Fruit fly (Drosophila melanogaster) whole organism, embryonic: Measurements from ENCODE around the gene CG10324.

ENCODE experiments used
- Bgb ChIP-seq: fragments of 200-800 bp; sonication (Bioruptor generic); IDR thresholded peaks from 2 replicates; pipeline ENCODE4 v1.3.6; 2022; ENCODE audit warnings: missing biosample characterization, missing genetic modification characterization; ENCODE audit not compliant: partially characterized antibody
- BtbVII ChIP-seq: fragments of 200-800 bp; sonication (Bioruptor generic); optimal IDR thresholded peaks from 3 replicates; lab custom pipeline; 2017; ENCODE audit warnings: missing biosample characterization, mild to moderate bottlenecking, missing genetic modification characterization
- CG10543 ChIP-seq: fragments of 200-800 bp; sonication (Bioruptor generic); optimal IDR thresholded peaks from 3 replicates; lab custom pipeline; 2017; ENCODE audit warnings: missing biosample characterization, mild to moderate bottlenecking, missing genetic modification characterization, moderate library complexity
- CG11398 ChIP-seq: fragments of 200-800 bp; sonication (Bioruptor generic); optimal IDR thresholded peaks from 2 replicates; lab custom pipeline; 2016; ENCODE audit warnings: missing biosample characterization, missing genetic modification characterization
- CG15011 ChIP-seq: fragments of 200-800 bp; sonication (Bioruptor generic); optimal IDR thresholded peaks from 3 replicates; lab custom pipeline; 2018; ENCODE audit warnings: missing biosample characterization, mild to moderate bottlenecking, missing genetic modification characterization
- CG16815 ChIP-seq: fragments of 200-800 bp; sonication (Bioruptor generic); optimal IDR thresholded peaks from 3 replicates; lab custom pipeline; 2017; ENCODE audit warnings: missing biosample characterization, mild to moderate bottlenecking, missing genetic modification characterization
- CG17328 ChIP-seq: fragments of 200-800 bp; sonication (Bioruptor generic); IDR thresholded peaks from 2 replicates; pipeline ENCODE4 v1.3.6; 2022; ENCODE audit warnings: missing biosample characterization, missing genetic modification characterization
- CG17385 ChIP-seq: fragments of 200-800 bp; sonication (Bioruptor generic); optimal IDR thresholded peaks from 3 replicates; lab custom pipeline; 2018; ENCODE audit warnings: missing biosample characterization, mild to moderate bottlenecking, missing genetic modification characterization
- CG2202 ChIP-seq: fragments of 200-800 bp; sonication (Bioruptor generic); optimal IDR thresholded peaks from 2 replicates; lab custom pipeline; 2018; ENCODE audit warnings: missing biosample characterization, mild to moderate bottlenecking, missing genetic modification characterization
- CG30403 ChIP-seq: fragments of 200-800 bp; sonication (Bioruptor generic); optimal IDR thresholded peaks from 3 replicates; lab custom pipeline; 2016; ENCODE audit warnings: missing biosample characterization, missing genetic modification characterization
- CG31224 ChIP-seq: fragments of 200-800 bp; sonication (Bioruptor generic); IDR thresholded peaks from 2 replicates; pipeline ENCODE4 v1.3.6; 2022; ENCODE audit warnings: missing biosample characterization, missing genetic modification characterization
- CG33213 ChIP-seq: fragments of 200-800 bp; sonication (Bioruptor generic); optimal IDR thresholded peaks from 3 replicates; lab custom pipeline; 2016; ENCODE audit warnings: missing biosample characterization, missing genetic modification characterization
- CG4328 ChIP-seq: fragments of 200-800 bp; sonication (Bioruptor generic); optimal IDR thresholded peaks from 3 replicates; lab custom pipeline; 2017; ENCODE audit warnings: missing biosample characterization, missing genetic modification reagents, missing genetic modification characterization
- CG6854 ChIP-seq: fragments of 200-800 bp; sonication (Bioruptor generic); optimal IDR thresholded peaks from 3 replicates; lab custom pipeline; 2017; ENCODE audit warnings: missing biosample characterization, mild to moderate bottlenecking, missing genetic modification characterization
- CG7987 ChIP-seq: fragments of 200-800 bp; sonication (Bioruptor generic); optimal IDR thresholded peaks from 2 replicates; lab custom pipeline; 2018; ENCODE audit warnings: missing biosample characterization, mild to moderate bottlenecking, missing genetic modification characterization, moderate library complexity
- CG8765 ChIP-seq: fragments of 200-800 bp; sonication (Bioruptor generic); IDR thresholded peaks from 2 replicates; pipeline ENCODE4 v1.3.6; 2022; ENCODE audit warnings: missing biosample characterization, missing genetic modification characterization
- CG9215 ChIP-seq: fragments of 200-800 bp; sonication (Bioruptor generic); IDR thresholded peaks from 2 replicates; pipeline ENCODE4 v1.3.6; 2022; ENCODE audit warnings: missing biosample characterization, missing genetic modification characterization
- Chrac-16 ChIP-seq: fragments of 200-800 bp; sonication (Bioruptor generic); optimal IDR thresholded peaks from 3 replicates; lab custom pipeline; 2016; ENCODE audit warnings: missing biosample characterization, missing genetic modification characterization
- Dfd ChIP-seq, 2 experiments: fragments of >200 bp; optimal IDR thresholded peaks; 2 replicates each; lab custom pipeline; 2017; ENCODE audit warnings: missing biosample characterization in 2 of 2, missing genetic modification characterization in 2 of 2
- Drgx ChIP-seq: fragments of 200-800 bp; sonication (Bioruptor generic); IDR thresholded peaks from 2 replicates; pipeline ENCODE4 v1.3.6; 2022; ENCODE audit warnings: missing biosample characterization, missing genetic modification characterization
- HLH54F ChIP-seq: fragments of 200-800 bp; sonication (Bioruptor generic); optimal IDR thresholded peaks from 3 replicates; lab custom pipeline; 2016; ENCODE audit warnings: missing biosample characterization, missing genetic modification characterization
- Hmr ChIP-seq: fragments of 200-800 bp; sonication (Bioruptor generic); optimal IDR thresholded peaks from 3 replicates; lab custom pipeline; 2017; ENCODE audit warnings: mild to moderate bottlenecking, missing biosample characterization, missing genetic modification reagents, missing genetic modification characterization
- NK7.1 ChIP-seq: fragments of 200-800 bp; sonication (Bioruptor generic); optimal IDR thresholded peaks from 3 replicates; lab custom pipeline; 2016; ENCODE audit warnings: missing biosample characterization, missing genetic modification characterization
- Nf-YA ChIP-seq: fragments of 200-800 bp; sonication (Bioruptor generic); IDR thresholded peaks from 2 replicates; pipeline ENCODE4 v1.3.6; 2022; ENCODE audit warnings: missing biosample characterization, missing genetic modification characterization
- Oli ChIP-seq: fragments of 200-800 bp; sonication (Bioruptor generic); optimal IDR thresholded peaks from 2 replicates; lab custom pipeline; 2018; ENCODE audit warnings: missing biosample characterization, mild to moderate bottlenecking, missing genetic modification characterization, moderate library complexity
- Poxn ChIP-seq: fragments of 200-800 bp; sonication (Bioruptor generic); IDR thresholded peaks from 2 replicates; pipeline ENCODE4 v1.3.6; 2022; ENCODE audit warnings: missing biosample characterization, missing genetic modification characterization
- ab ChIP-seq: fragments of 200-800 bp; sonication (Bioruptor generic); optimal IDR thresholded peaks from 2 replicates; lab custom pipeline; 2016; ENCODE audit warnings: missing biosample characterization, missing genetic modification characterization
- ash1 ChIP-seq: fragments of 200-800 bp; sonication (Bioruptor generic); optimal IDR thresholded peaks from 2 replicates; lab custom pipeline; 2018; ENCODE audit warnings: missing biosample characterization, mild to moderate bottlenecking, missing genetic modification characterization
- bsh ChIP-seq, 2 experiments: fragments of 200-800 bp; sonication (Bioruptor generic); optimal IDR thresholded peaks; 2 replicates each; lab custom pipeline; 2017 to 2018; ENCODE audit warnings: mild to moderate bottlenecking in 2 of 2, missing biosample characterization in 2 of 2, missing genetic modification characterization in 2 of 2, moderate library complexity in 1 of 2
- cg ChIP-seq: fragments of 200-800 bp; sonication (Bioruptor generic); optimal IDR thresholded peaks from 3 replicates; lab custom pipeline; 2019; ENCODE audit warnings: missing biosample characterization, mild to moderate bottlenecking, missing genetic modification characterization, moderate library complexity
- chn ChIP-seq: fragments of 200-800 bp; sonication (Bioruptor generic); optimal IDR thresholded peaks from 2 replicates; lab custom pipeline; 2016; ENCODE audit warnings: missing biosample characterization, missing genetic modification characterization
- cwo ChIP-seq: fragments of 200-800 bp; sonication (Bioruptor generic); optimal IDR thresholded peaks from 3 replicates; lab custom pipeline; 2017; ENCODE audit warnings: missing biosample characterization, missing genetic modification characterization, mild to moderate bottlenecking, moderate library complexity, missing genetic modification reagents
- dimm ChIP-seq: fragments of 200-800 bp; sonication (Bioruptor generic); IDR thresholded peaks from 2 replicates; pipeline ENCODE4 v1.3.6; 2022; ENCODE audit warnings: missing biosample characterization, missing genetic modification characterization
- gfzf ChIP-seq: fragments of 200-800 bp; sonication (Bioruptor generic); optimal IDR thresholded peaks from 2 replicates; lab custom pipeline; 2016; ENCODE audit warnings: missing biosample characterization, mild to moderate bottlenecking, missing genetic modification characterization, moderate library complexity
- gsb ChIP-seq: fragments of 200-800 bp; sonication (Bioruptor generic); IDR thresholded peaks from 2 replicates; pipeline ENCODE4 v1.3.6; 2022; ENCODE audit warnings: missing biosample characterization, missing genetic modification characterization
- hb ChIP-seq: fragments of 200-800 bp; sonication (Bioruptor generic); IDR thresholded peaks from 3 replicates; pipeline ENCODE4 v1.3.6; 2022; ENCODE audit warnings: missing biosample characterization, missing genetic modification characterization; ENCODE audit not compliant: partially characterized antibody
- knrl ChIP-seq: fragments of 200-800 bp; sonication (Bioruptor generic); IDR thresholded peaks from 3 replicates; pipeline ENCODE4 v1.3.6; 2022; ENCODE audit warnings: missing biosample characterization, missing genetic modification characterization; ENCODE audit not compliant: partially characterized antibody
- pan ChIP-seq, 4 experiments: fragments of >200 bp in 3 of 4; fragments of 200-800 bp in 1 of 4; sonication (Bioruptor generic) in 1 of 4; optimal IDR thresholded peaks in 3 of 4; IDR thresholded peaks in 1 of 4; 2 replicates each; pipeline versions ENCODE4 v1.3.6 to Lab custom; 2017 to 2022; ENCODE audit warnings: missing biosample characterization in 2 of 4, missing genetic modification characterization in 2 of 4, mixed read lengths in 1 of 4
- pum ChIP-seq: fragments of 200-800 bp; sonication (Bioruptor generic); optimal IDR thresholded peaks from 2 replicates; lab custom pipeline; 2016; ENCODE audit warnings: missing biosample characterization, missing genetic modification characterization
- sc ChIP-seq, 3 experiments: fragments of >200 bp in 2 of 3; fragments of 200-800 bp in 1 of 3; sonication (Bioruptor generic) in 1 of 3; optimal IDR thresholded peaks; 2 replicates in 2 of 3; 3 replicates in 1 of 3; lab custom pipeline; 2017; ENCODE audit warnings: mild to moderate bottlenecking in 1 of 3, missing biosample characterization in 1 of 3, missing genetic modification characterization in 1 of 3, missing genetic modification reagents in 1 of 3
- sd ChIP-seq: fragments of 200-800 bp; sonication (Bioruptor generic); optimal IDR thresholded peaks from 3 replicates; lab custom pipeline; 2018; ENCODE audit warnings: missing biosample characterization, mild to moderate bottlenecking, missing genetic modification characterization, moderate library complexity
- sim ChIP-seq: fragments of 200-800 bp; sonication (Bioruptor generic); IDR thresholded peaks from 2 replicates; pipeline ENCODE4 v1.3.6; 2022; ENCODE audit warnings: missing biosample characterization, missing genetic modification characterization
- slbo ChIP-seq: fragments of 200-800 bp; sonication (Bioruptor generic); IDR thresholded peaks from 2 replicates; pipeline ENCODE4 v1.3.6; 2022; ENCODE audit warnings: missing biosample characterization, missing genetic modification characterization
- sob ChIP-seq: fragments of 200-800 bp; sonication (Bioruptor generic); IDR thresholded peaks from 2 replicates; pipeline ENCODE4 v1.3.6; 2022; ENCODE audit warnings: missing biosample characterization, missing genetic modification characterization
- tll ChIP-seq, 2 experiments: fragments of 200-800 bp in 1 of 2; fragments of >200 bp in 1 of 2; sonication (Bioruptor generic) in 1 of 2; optimal IDR thresholded peaks; 2 replicates each; lab custom pipeline; 2017 to 2019; ENCODE audit warnings: missing biosample characterization in 2 of 2, missing genetic modification characterization in 2 of 2, mild to moderate bottlenecking in 1 of 2, moderate library complexity in 1 of 2
- ttk ChIP-seq: fragments of 200-800 bp; sonication (Bioruptor generic); IDR thresholded peaks from 2 replicates; pipeline ENCODE4 v2.1.2; 2022; ENCODE audit warnings: missing biosample characterization, missing genetic modification characterization
- wdn ChIP-seq: fragments of 200-800 bp; sonication (Bioruptor generic); IDR thresholded peaks from 2 replicates; pipeline ENCODE4 v1.3.6; 2022; ENCODE audit warnings: missing biosample characterization, missing genetic modification characterization

The CG10324 gene

DNA sequence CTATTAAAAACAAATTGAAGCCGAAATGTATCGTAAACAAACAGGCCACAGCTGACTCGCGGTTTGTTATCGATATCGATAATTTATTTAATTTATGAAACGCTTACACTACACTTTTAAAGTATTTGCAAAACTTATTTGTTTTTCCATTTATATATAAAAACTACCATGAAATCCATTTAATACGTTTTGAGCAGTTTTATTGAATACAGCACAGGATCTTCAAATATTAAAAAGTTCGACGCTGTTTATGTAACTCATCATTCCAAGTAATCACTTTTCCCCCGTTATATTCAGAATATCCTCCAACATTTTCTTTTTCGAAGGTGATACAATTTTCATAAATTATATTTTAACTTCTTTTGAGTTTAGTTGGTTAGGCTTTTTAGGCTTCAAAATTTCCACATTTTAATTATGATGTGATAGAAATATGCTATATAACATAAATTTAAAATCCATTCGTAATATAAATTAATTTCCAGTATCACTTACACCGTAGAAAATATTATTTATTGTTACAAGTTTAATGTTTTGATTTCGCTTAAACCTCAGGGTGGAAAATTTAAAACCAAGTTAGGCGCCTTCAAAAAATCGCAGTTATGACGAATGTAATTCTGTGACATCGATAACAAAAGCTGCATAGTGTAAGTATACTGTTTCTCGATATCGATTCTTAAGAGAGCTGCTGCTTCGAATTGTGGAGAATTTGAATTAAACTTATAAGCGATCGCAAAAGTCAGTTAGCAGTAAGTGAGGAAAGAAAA is at the start of gene CG10324, which contains the start of gene CCT3:
Gene CG10324 (minus strand): TSS at position 53 of the 764 bp plus-strand sequence.
Gene CCT3 (plus strand): TSS at position 654 of the 764 bp plus-strand sequence.
- TF ChIP-seq CG31224 (GFP tag; lab: Robert Waterston, UW) (peak; percentile 34; the same call in 1 of the 2 replicates), CG33213 (GFP tag; lab: Kevin White, UChicago) (no peak), ab (GFP tag; lab: Kevin White, UChicago) (no peak), pum (GFP tag; lab: Kevin White, UChicago) (peak; percentile 36), hb (GFP tag; lab: Robert Waterston, UW) (peak; percentile 38; the same call in 1 of the 3 replicates), Poxn (no peak), knrl (GFP tag; lab: Robert Waterston, UW) (peak; percentile 68), cwo (GFP tag; lab: Kevin White, UChicago) (peak; percentile 35), CG9215 (GFP tag; lab: Robert Waterston, UW) (peak; percentile 24; the same call in 1 of the 2 replicates), CG4328 (peak; percentile 61), CG11398 (GFP tag; lab: Kevin White, UChicago) (no peak), Hmr (no peak), ash1 (GFP tag; lab: Kevin White, UChicago) (no peak), chn (GFP tag; lab: Kevin White, UChicago) (peak; percentile 59), CG2202 (peak; percentile 15), CG17328 (GFP tag; lab: Robert Waterston, UW) (peak; percentile 40; the same call in 1 of the 2 replicates), CG7987 (GFP tag; lab: Kevin White, UChicago) (no peak), sob (peak; percentile 34; the same call in 1 of the 2 replicates), HLH54F (GFP tag; lab: Kevin White, UChicago) (peak; percentile 46), slbo (GFP tag; lab: Robert Waterston, UW) (peak; percentile 72), ttk (peak; percentile 55), CG10543 (GFP tag; lab: Kevin White, UChicago) (peak; percentile 82), sc (optimal IDR thresholded peaks at IDR 0.05; lab: Kevin White, UChicago) (no peak), sc (GFP tag; optimal IDR thresholded peaks at IDR 0.05; lab: Kevin White, UChicago) (peak; percentile 50), cg (GFP tag; lab: Kevin White, UChicago) (no peak), sd (tag; lab: Kevin White, UChicago) (no peak), dimm (GFP tag; lab: Robert Waterston, UW) (no peak), NK7.1 (peak; percentile 22), CG30403 (GFP tag; lab: Kevin White, UChicago) (peak; percentile 80), Dfd (GFP tag; optimal IDR thresholded peaks at IDR 0.05; lab: Kevin White, UChicago) (peak in 1 of 2 experiments; percentile 49), tll (GFP tag; optimal IDR thresholded peaks at IDR 0.05; lab: Kevin White, UChicago) (no peak), CG6854 (GFP tag; lab: Kevin White, UChicago) (peak; percentile 26), CG16815 (GFP tag; lab: Kevin White, UChicago) (peak; percentile 52), Nf-YA (GFP tag; lab: Robert Waterston, UW) (no peak), gsb (GFP tag; lab: Robert Waterston, UW) (no peak), Oli (tag; lab: Kevin White, UChicago) (peak; percentile 4), Chrac-16 (GFP tag; lab: Kevin White, UChicago) (peak; percentile 52), Drgx (GFP tag; lab: Robert Waterston, UW) (peak; percentile 67), gfzf (GFP tag; lab: Kevin White, UChicago) (no peak), wdn (GFP tag; lab: Robert Waterston, UW) (0 out of 2 replicates have a peak, but pooled peaks have one; percentile 41), sim (GFP tag; lab: Robert Waterston, UW) (no peak), pan (optimal IDR thresholded peaks at IDR 0.05; lab: Kevin White, UChicago) (no peak), pan (GFP tag; optimal IDR thresholded peaks at IDR 0.05 in 1 of 2, IDR thresholded peaks at IDR 0.05 in 1 of 2) (peak in 1 of 2 experiments; percentile 72), Bgb (GFP tag; lab: Robert Waterston, UW) (peak; percentile 66), CG8765 (GFP tag; lab: Robert Waterston, UW) (peak; percentile 24; the same call in 1 of the 2 replicates), CG15011 (GFP tag; lab: Kevin White, UChicago) (no peak), bsh (GFP tag; optimal IDR thresholded peaks at IDR 0.05; lab: Kevin White, UChicago) (peak in 1 of 2 experiments; percentile 67), BtbVII (GFP tag; lab: Kevin White, UChicago) (peak; percentile 62), CG17385 (GFP tag; lab: Kevin White, UChicago) (peak; percentile 78)
